Fruit fly (Drosophila melanogaster) whole organism, wandering third instar larva: ENCODE data around the gene CG33770.

ENCODE experiments used
- Abd-B ChIP-seq: fragments of >200 bp; optimal IDR thresholded peaks from 2 replicates; lab custom pipeline; 2017; ENCODE audit warnings: missing biosample characterization, missing genetic modification characterization
- CG32264 ChIP-seq: fragments of 200-800 bp; sonication (Bioruptor generic); optimal IDR thresholded peaks from 2 replicates; lab custom pipeline; 2016; ENCODE audit warnings: missing biosample characterization, missing genetic modification characterization
- CG9705 ChIP-seq: fragments of 200-800 bp; sonication (Bioruptor generic); optimal IDR thresholded peaks from 2 replicates; lab custom pipeline; 2018; ENCODE audit warnings: missing biosample characterization, mild to moderate bottlenecking, missing genetic modification characterization
- Dfd ChIP-seq: fragments of >200 bp; optimal IDR thresholded peaks from 2 replicates; lab custom pipeline; 2017; ENCODE audit warnings: missing biosample characterization, missing genetic modification characterization
- GATAd ChIP-seq: sonication (Bioruptor generic); optimal IDR thresholded peaks from 2 replicates; lab custom pipeline; 2016; ENCODE audit warnings: missing biosample characterization, missing genetic modification characterization
- HLH106 ChIP-seq: fragments of 200-800 bp; optimal IDR thresholded peaks from 3 replicates; lab custom pipeline; 2019; ENCODE audit warnings: missing biosample characterization, mild to moderate bottlenecking, missing genetic modification characterization, moderate library complexity
- Hnf4 ChIP-seq: fragments of 200-800 bp; sonication (Bioruptor generic); optimal IDR thresholded peaks from 2 replicates; lab custom pipeline; 2016; ENCODE audit warnings: missing biosample characterization, mild to moderate bottlenecking, missing genetic modification characterization
- Hr78 ChIP-seq: fragments of >200 bp; optimal IDR thresholded peaks from 2 replicates; lab custom pipeline; 2017; ENCODE audit warnings: missing biosample characterization, missing genetic modification characterization
- Hr83 ChIP-seq: fragments of 200-300 bp; sonication (Bioruptor generic); optimal IDR thresholded peaks from 2 replicates; lab custom pipeline; 2016; ENCODE audit warnings: missing biosample characterization, mild to moderate bottlenecking, missing genetic modification characterization, moderate library complexity; ENCODE audit not compliant: poor library complexity, severe bottlenecking
- Jra ChIP-seq: sonication (Bioruptor generic); optimal IDR thresholded peaks from 2 replicates; lab custom pipeline; 2016; ENCODE audit warnings: missing biosample characterization, missing genetic modification characterization
- Myc ChIP-seq: fragments of >200 bp; optimal IDR thresholded peaks from 2 replicates; lab custom pipeline; 2017
- N ChIP-seq: fragments of >200 bp; optimal IDR thresholded peaks from 2 replicates; lab custom pipeline; 2018; ENCODE audit warnings: missing biosample characterization, missing external identifiers, missing genetic modification characterization
- Rel ChIP-seq, 2 experiments: fragments of 200-800 bp; sonication (Bioruptor generic) in 1 of 2; optimal IDR thresholded peaks; 2 replicates in 1 of 2; 3 replicates in 1 of 2; lab custom pipeline; 2016 to 2019; ENCODE audit warnings: mild to moderate bottlenecking in 2 of 2, missing biosample characterization in 2 of 2, missing genetic modification characterization in 2 of 2, moderate library complexity in 1 of 2
- Sp1 ChIP-seq: fragments of 200-800 bp; sonication (Bioruptor generic); optimal IDR thresholded peaks from 3 replicates; lab custom pipeline; 2019; ENCODE audit warnings: missing biosample characterization, mild to moderate bottlenecking, missing genetic modification characterization, moderate library complexity
- Vsx2 ChIP-seq: fragments of 200-300, 225-300 bp; sonication (Bioruptor generic); optimal IDR thresholded peaks from 2 replicates; lab custom pipeline; 2018; ENCODE audit warnings: missing biosample characterization, missing genetic modification characterization; ENCODE audit not compliant: partially characterized antibody
- br ChIP-seq: fragments of 200-800 bp; sonication (Bioruptor generic); optimal IDR thresholded peaks from 2 replicates; lab custom pipeline; 2016; ENCODE audit warnings: missing biosample characterization, missing genetic modification characterization
- dl ChIP-seq, 2 experiments: fragments of 175-275, 200-275 bp in 1 of 2; fragments of 200-275 bp in 1 of 2; sonication (Bioruptor generic); optimal IDR thresholded peaks; lab custom pipeline; 2018; ENCODE audit warnings: mild to moderate bottlenecking in 2 of 2, missing biosample characterization in 2 of 2, missing genetic modification characterization in 2 of 2, moderate library complexity in 2 of 2; ENCODE audit not compliant: partially characterized antibody in 2 of 2, insufficient read depth in 1 of 2
- dmrt93B ChIP-seq: fragments of 200-800 bp; sonication (Bioruptor generic); optimal IDR thresholded peaks from 2 replicates; lab custom pipeline; 2018; ENCODE audit warnings: missing biosample characterization, mild to moderate bottlenecking, missing genetic modification characterization
- dsf ChIP-seq: sonication (Bioruptor generic); optimal IDR thresholded peaks from 2 replicates; lab custom pipeline; 2016; ENCODE audit warnings: missing biosample characterization, missing genetic modification characterization, borderline replicate concordance
- ey ChIP-seq: fragments of 200-800 bp; sonication (Bioruptor generic); optimal IDR thresholded peaks from 2 replicates; lab custom pipeline; 2016; ENCODE audit warnings: missing biosample characterization, missing genetic modification characterization
- foxo ChIP-seq, 2 experiments: fragments of 200-800 bp; sonication (Bioruptor generic); optimal IDR thresholded peaks; 2 replicates in 1 of 2; 3 replicates in 1 of 2; lab custom pipeline; 2016 to 2017; ENCODE audit warnings: missing biosample characterization in 2 of 2, missing genetic modification characterization in 2 of 2
- fru ChIP-seq: fragments of 200-800 bp; sonication (Bioruptor generic); optimal IDR thresholded peaks from 3 replicates; lab custom pipeline; 2016; ENCODE audit warnings: missing biosample characterization, mild to moderate bottlenecking, missing genetic modification characterization
- jim ChIP-seq: fragments of 175-275, 200-325 bp; sonication (Bioruptor generic); optimal IDR thresholded peaks from 2 replicates; lab custom pipeline; 2016; ENCODE audit warnings: missing biosample characterization, mild to moderate bottlenecking, missing genetic modification characterization
- lola ChIP-seq: fragments of >200 bp; optimal IDR thresholded peaks from 2 replicates; lab custom pipeline; 2017; ENCODE audit warnings: missing biosample characterization, missing genetic modification characterization
- pan ChIP-seq: fragments of >200 bp; optimal IDR thresholded peaks from 2 replicates; lab custom pipeline; 2017
- sage ChIP-seq: fragments of 200-800 bp; sonication (Bioruptor generic); optimal IDR thresholded peaks from 2 replicates; lab custom pipeline; 2016; ENCODE audit warnings: missing biosample characterization, mild to moderate bottlenecking, missing genetic modification characterization
- tai ChIP-seq: sonication (Bioruptor generic); optimal IDR thresholded peaks from 2 replicates; lab custom pipeline; 2016; ENCODE audit warnings: missing biosample characterization, missing genetic modification characterization
- usp ChIP-seq: fragments of >200 bp; optimal IDR thresholded peaks from 2 replicates; lab custom pipeline; 2017; ENCODE audit warnings: missing biosample characterization, missing genetic modification characterization
- woc ChIP-seq: sonication (Bioruptor generic); optimal IDR thresholded peaks from 2 replicates; lab custom pipeline; 2016; ENCODE audit warnings: missing biosample characterization, mild to moderate bottlenecking, missing genetic modification characterization

CG33770 gene

DNA sequence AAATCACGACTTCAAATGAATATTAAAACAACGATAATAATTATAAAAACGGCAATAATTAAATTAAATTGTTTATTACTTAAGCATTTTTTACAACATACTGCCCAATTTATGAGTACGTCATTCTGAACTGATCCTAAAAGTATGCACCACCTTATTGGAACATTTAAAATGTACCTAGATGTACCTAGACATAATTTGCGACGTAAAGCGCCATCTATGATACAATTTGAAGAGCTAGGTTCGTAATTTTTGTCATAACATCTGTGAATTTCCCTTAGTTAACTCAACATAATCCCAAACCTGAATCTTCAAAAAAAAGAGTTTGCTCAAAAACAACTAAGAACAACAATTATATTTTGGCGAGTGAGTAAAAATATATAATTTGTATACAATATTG, 14.4 kb upstream of the CG33770 start:
- TF ChIP-seq sage (GFP tag; lab: Kevin White, UChicago) (no peak), Myc (lab: Kevin White, UChicago) (peak; percentile 52)

DNA sequence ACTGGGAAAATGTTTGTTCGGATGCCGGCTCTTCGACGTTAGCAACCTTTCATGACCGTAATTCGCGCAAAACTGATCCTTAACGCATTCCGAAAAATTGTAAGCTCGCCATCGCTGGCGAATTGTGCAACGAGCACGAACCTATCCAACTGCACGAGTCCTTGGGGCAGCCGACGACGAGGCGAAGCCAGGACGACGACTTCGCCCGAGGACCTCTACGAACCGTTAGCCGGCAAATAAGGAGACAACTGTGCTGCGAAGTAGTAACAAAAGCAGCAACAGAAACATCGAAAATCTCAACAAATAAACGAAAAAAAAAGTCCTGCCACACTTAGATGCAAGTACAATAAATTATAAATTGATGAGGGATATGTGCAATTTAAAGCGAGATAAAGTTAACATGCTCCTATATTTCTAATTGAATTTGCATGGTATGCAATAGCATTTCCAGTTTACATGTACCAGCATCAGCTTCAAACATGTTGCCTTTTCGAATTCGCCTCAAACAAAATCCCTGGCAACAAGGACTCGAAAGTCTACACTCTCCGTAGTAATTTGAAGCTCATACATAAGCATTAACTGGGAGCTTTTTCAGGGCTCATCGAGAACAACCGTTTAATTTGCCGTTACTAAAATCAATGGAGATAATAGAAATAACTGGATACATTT, 10.5 kb upstream of the CG33770 start, which contains the start of gene CG14459:
TSS of gene CG14459 (minus strand) at position 51 of the 669 bp plus-strand sequence.
- TF ChIP-seq usp (GFP tag; lab: Kevin White, UChicago) (no peak), HLH106 (no peak), foxo (GFP tag; optimal IDR thresholded peaks at IDR 0.05; lab: Kevin White, UChicago) (no peak), GATAd (GFP tag; lab: Kevin White, UChicago) (no peak), br (GFP tag; lab: Kevin White, UChicago) (no peak), ey (no peak), pan (lab: Kevin White, UChicago) (no peak), Jra (GFP tag; lab: Kevin White, UChicago) (no peak), jim (GFP tag; lab: Kevin White, UChicago) (no peak), Rel (GFP tag; optimal IDR thresholded peaks at IDR 0.05; lab: Kevin White, UChicago) (no peak), Rel (tag; optimal IDR thresholded peaks at IDR 0.05; lab: Kevin White, UChicago) (no peak), Hr78 (GFP tag; lab: Kevin White, UChicago) (no peak), CG9705 (GFP tag; lab: Kevin White, UChicago) (no peak), tai (GFP tag; lab: Kevin White, UChicago) (no peak), Hnf4 (GFP tag; lab: Kevin White, UChicago) (no peak), Dfd (GFP tag; lab: Kevin White, UChicago) (no peak), Hr83 (GFP tag; lab: Kevin White, UChicago) (no peak), sage (GFP tag; lab: Kevin White, UChicago) (no peak), Abd-B (GFP tag; lab: Kevin White, UChicago) (no peak), Vsx2 (GFP tag; lab: Kevin White, UChicago) (no peak)

DNA sequence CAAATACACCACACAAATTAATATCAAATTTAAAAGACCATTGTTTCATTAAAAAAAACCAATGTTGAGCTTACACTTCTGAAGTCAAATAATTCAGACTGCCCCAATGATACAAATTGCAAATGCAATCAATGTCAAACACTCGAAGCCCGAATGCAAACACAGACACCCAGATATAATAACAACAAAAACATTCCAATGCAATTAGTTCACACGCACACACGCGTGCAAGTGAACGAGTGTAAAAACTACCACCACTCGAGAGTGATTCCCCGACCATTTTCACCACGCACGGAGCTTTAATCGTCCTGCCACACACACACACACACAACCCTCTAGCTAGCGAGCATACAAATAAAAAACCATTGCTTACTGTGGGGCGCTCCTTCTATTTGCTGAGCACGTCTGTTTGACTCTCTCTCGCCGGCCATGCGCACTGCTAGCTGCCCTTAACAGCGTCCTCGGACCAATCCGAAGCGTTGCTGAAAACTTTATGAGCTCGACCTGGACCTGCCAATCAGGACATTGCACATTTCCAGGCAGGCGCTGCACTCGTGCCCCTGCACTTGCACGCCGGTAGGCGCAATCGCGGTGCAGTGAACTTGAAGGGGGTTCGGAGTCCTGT, 6.1 kb upstream of the CG33770 start:
- TF ChIP-seq foxo (GFP tag; optimal IDR thresholded peaks at IDR 0.05; lab: Kevin White, UChicago): no peak
- TF ChIP-seq woc (GFP tag; lab: Kevin White, UChicago): no peak

DNA sequence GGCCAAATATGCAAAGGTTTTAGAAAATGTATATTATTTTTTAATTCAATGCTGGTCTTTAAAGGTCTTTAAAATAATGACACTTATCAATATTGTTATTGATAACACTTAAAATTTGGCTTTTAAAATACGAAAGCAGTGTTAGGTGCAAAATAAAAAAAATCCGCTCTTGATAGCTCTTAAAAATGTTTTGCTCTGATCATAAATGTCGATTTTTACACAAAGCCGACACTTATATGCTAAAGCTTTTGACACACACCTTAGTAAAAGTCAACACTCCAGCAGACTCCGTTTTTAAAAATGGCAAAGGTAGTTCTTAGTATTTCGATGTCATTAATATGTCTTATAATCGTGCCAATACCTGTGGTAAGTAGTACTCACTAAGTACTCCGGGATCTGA, 3.1 kb upstream of the CG33770 start, which contains the start of gene CG33766:
TSS of gene CG33766 (plus strand) at position 301 of the 400 bp plus-strand sequence.
- TF ChIP-seq woc (GFP tag; lab: Kevin White, UChicago): no peak
- TF ChIP-seq Hnf4 (GFP tag; lab: Kevin White, UChicago): no peak
- TF ChIP-seq foxo (GFP tag; optimal IDR thresholded peaks at IDR 0.05; lab: Kevin White, UChicago): no peak
- TF ChIP-seq CG32264: no peak
- TF ChIP-seq N (GFP tag; lab: Kevin White, UChicago): no peak
- TF ChIP-seq dl (GFP tag; optimal IDR thresholded peaks at IDR 0.05; lab: Kevin White, UChicago; ENCODE audit: insufficient read depth in 1 of 2, partially characterized antibody in 2 of 2): no peak
- no peak for TF ChIP-seq lola (GFP tag; lab: Kevin White, UChicago)

DNA sequence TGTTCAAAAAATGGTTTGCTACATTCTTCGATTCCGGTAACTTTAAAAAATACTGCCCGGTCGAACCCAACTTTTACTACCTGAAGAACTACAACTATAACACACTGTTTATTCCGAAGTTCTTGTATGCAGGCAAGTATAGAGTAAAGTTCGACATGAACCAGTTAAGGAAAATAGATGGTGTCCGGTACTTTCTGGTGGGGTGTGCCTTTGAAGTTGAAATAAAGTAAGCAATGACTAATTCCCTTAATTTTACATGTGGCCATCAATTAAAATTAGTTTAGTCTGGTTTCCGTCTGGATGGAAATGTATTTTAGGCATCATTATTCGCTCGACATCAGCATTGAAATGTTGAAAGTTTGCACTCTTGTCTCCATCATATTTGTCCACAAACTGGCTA, 2.5 kb upstream of the CG33770 start, which contains the start of gene CG33767:
TSS of gene CG33767 (plus strand) at position 301 of the 400 bp plus-strand sequence.
- no peak for TF ChIP-seq dl (GFP tag; optimal IDR thresholded peaks at IDR 0.05; lab: Kevin White, UChicago; ENCODE audit: insufficient read depth in 1 of 2, partially characterized antibody in 2 of 2)
- TF ChIP-seq Hnf4 (GFP tag; lab: Kevin White, UChicago): no peak
- no peak for TF ChIP-seq CG32264
- TF ChIP-seq foxo (GFP tag; optimal IDR thresholded peaks at IDR 0.05; lab: Kevin White, UChicago): no peak
- TF ChIP-seq woc (GFP tag; lab: Kevin White, UChicago): no peak
- TF ChIP-seq Vsx2 (GFP tag; lab: Kevin White, UChicago): no peak

DNA sequence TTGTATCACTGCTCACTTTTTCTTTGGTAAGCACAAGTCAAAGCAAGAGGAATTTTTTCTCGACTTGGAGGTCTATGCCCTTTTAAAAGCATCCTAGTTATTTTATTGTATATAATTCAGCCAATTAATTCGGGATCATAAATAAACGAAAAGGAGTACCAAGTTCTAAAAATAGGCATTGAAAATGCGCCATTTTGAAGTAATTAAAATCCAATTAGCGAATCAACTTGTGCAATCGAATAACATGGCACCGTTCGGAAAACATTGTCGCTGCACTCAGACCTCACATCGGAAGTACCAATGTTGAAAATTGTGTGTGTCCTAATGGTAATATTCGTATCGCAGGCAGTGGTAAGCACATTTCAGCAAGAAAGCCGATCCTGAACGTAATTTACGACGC, 1.6 kb upstream of the CG33770 start, which contains the start of gene CG33768:
TSS of gene CG33768 (plus strand) at position 301 of the 400 bp plus-strand sequence.
- TF ChIP-seq tai (GFP tag; lab: Kevin White, UChicago): no peak
- no peak for TF ChIP-seq fru (GFP tag; lab: Kevin White, UChicago)
- TF ChIP-seq Hr78 (GFP tag; lab: Kevin White, UChicago): no peak
- no peak for TF ChIP-seq Rel (GFP tag; optimal IDR thresholded peaks at IDR 0.05; lab: Kevin White, UChicago)
- no peak for TF ChIP-seq Rel (tag; optimal IDR thresholded peaks at IDR 0.05; lab: Kevin White, UChicago)
- TF ChIP-seq dsf (GFP tag; lab: Kevin White, UChicago): no peak
- no peak for TF ChIP-seq dmrt93B
- no peak for TF ChIP-seq Sp1 (GFP tag; lab: Kevin White, UChicago)
- TF ChIP-seq Vsx2 (GFP tag; lab: Kevin White, UChicago): no peak
